Fruit fly (Drosophila melanogaster): ENCODE data around the gene CG10588.

DNA sequence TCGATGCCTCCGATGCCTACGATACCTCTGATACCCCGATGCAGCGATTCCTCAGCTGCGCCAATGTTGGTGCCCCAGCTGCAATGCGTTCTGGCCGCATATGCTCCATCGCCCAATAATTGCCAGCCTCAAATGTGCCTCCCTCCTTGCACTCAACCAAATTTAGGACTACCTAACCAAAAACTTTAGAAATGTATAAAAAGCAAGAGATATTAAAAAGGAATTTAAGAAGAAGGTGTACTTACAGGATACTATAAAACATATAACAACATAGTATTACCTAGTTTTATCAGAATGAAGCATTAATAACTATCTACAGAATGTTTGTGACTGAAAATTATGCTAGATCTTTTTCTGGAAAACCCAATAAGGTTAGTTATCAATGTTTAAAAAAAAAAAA is 25.0 kb downstream of the CG10588 start:
- TF ChIP-seq psq (optimal IDR thresholded peaks at IDR 0.05), result no peak
- TF ChIP-seq pan (optimal IDR thresholded peaks at IDR 0.05), result no peak
- no peak for TF ChIP-seq usp (GFP tag; optimal IDR thresholded peaks at IDR 0.05)
